Worm (Caenorhabditis elegans): ENCODE data around the gene F47C12.7.

The F47C12.7 gene

ce11 chrIV:3988638-3989152, 6.6 kb downstream of the F47C12.7 start, which contains the start of gene clec-78:
TSS of gene clec-78 (plus strand) at chrIV:3989102.
- TF ChIP-seq cog-1 (tag; optimal IDR thresholded peaks at IDR 0.05) (no peak), ztf-23 (GFP tag; IDR thresholded peaks at IDR 0.05) (no peak), ref-1 (GFP tag; conservative IDR thresholded peaks at IDR 0.05) (no peak), T22C8.4 (GFP tag; IDR thresholded peaks at IDR 0.05) (no peak), klf-2 (GFP tag; conservative IDR thresholded peaks at IDR 0.05) (no peak), med-1 (GFP tag; optimal IDR thresholded peaks at IDR 0.05; ENCODE audit: insufficient read depth) (no peak), tab-1 (GFP tag; IDR thresholded peaks at IDR 0.05) (no peak), ztf-29 (GFP tag; IDR thresholded peaks at IDR 0.05) (no peak), flt-1 (GFP tag; IDR thresholded peaks at IDR 0.05) (no peak)

- TF ChIP-seq ref-1 (GFP tag; conservative IDR thresholded peaks at IDR 0.05) (no peak), flt-1 (GFP tag; IDR thresholded peaks at IDR 0.05) (no peak), tab-1 (GFP tag; IDR thresholded peaks at IDR 0.05) (no peak), med-1 (GFP tag; optimal IDR thresholded peaks at IDR 0.05; ENCODE audit: insufficient read depth) (no peak)
Observed at ce11 chrIV:3988132-3988531, 7.2 kb downstream of the F47C12.7 start.

- TF ChIP-seq tab-1 (GFP tag; IDR thresholded peaks at IDR 0.05) = no peak
- TF ChIP-seq ztf-29 (GFP tag; IDR thresholded peaks at IDR 0.05) = no peak
- TF ChIP-seq flt-1 (GFP tag; IDR thresholded peaks at IDR 0.05) = no peak
- TF ChIP-seq ref-1 (GFP tag; conservative IDR thresholded peaks at IDR 0.05) = no peak
- TF ChIP-seq ztf-23 (GFP tag; IDR thresholded peaks at IDR 0.05) = no peak
- TF ChIP-seq T22C8.4 (GFP tag; IDR thresholded peaks at IDR 0.05) = no peak
Observed at ce11 chrIV:3981601-3982000, 13.7 kb downstream of the F47C12.7 start, which contains the start of gene srh-223. TSS of gene srh-223 (plus strand) at chrIV:3981901.

- no peak for TF ChIP-seq flt-1 (GFP tag; IDR thresholded peaks at IDR 0.05)
- TF ChIP-seq klf-2 (GFP tag; conservative IDR thresholded peaks at IDR 0.05) = no peak
- TF ChIP-seq ztf-29 (GFP tag; IDR thresholded peaks at IDR 0.05) = no peak
- no peak for TF ChIP-seq med-1 (GFP tag; optimal IDR thresholded peaks at IDR 0.05; ENCODE audit: insufficient read depth)
- no peak for TF ChIP-seq cog-1 (tag; optimal IDR thresholded peaks at IDR 0.05)
- TF ChIP-seq tab-1 (GFP tag; IDR thresholded peaks at IDR 0.05) = no peak
- no peak for TF ChIP-seq ref-1 (GFP tag; conservative IDR thresholded peaks at IDR 0.05)
Observed at ce11 chrIV:3979525-3979924, 15.8 kb downstream of the F47C12.7 start, which contains the start of gene srh-222. TSS of gene srh-222 (plus strand) at chrIV:3979825.

- TF ChIP-seq cog-1 (tag; optimal IDR thresholded peaks at IDR 0.05) (no peak), T22C8.4 (GFP tag; IDR thresholded peaks at IDR 0.05) (no peak), ztf-29 (GFP tag; IDR thresholded peaks at IDR 0.05) (no peak), klf-2 (GFP tag; conservative IDR thresholded peaks at IDR 0.05) (no peak), flt-1 (GFP tag; IDR thresholded peaks at IDR 0.05) (no peak), med-1 (GFP tag; optimal IDR thresholded peaks at IDR 0.05; ENCODE audit: insufficient read depth) (no peak), tab-1 (GFP tag; IDR thresholded peaks at IDR 0.05) (no peak), ztf-23 (GFP tag; IDR thresholded peaks at IDR 0.05) (no peak), ref-1 (GFP tag; conservative IDR thresholded peaks at IDR 0.05) (no peak)
Observed at ce11 chrIV:3977965-3978523, 17.2 kb downstream of the F47C12.7 start, which contains the start of gene srh-220. TSS of gene srh-220 (minus strand) at chrIV:3978015.

ce11 chrIV:3973049-3973448, 22.2 kb downstream of the F47C12.7 start, which contains the start of gene clec-79:
TSS of gene clec-79 (plus strand) at chrIV:3973349.
- no peak for TF ChIP-seq ref-1 (GFP tag; conservative IDR thresholded peaks at IDR 0.05)
- TF ChIP-seq klf-2 (GFP tag; conservative IDR thresholded peaks at IDR 0.05) = no peak
- no peak for TF ChIP-seq med-1 (GFP tag; optimal IDR thresholded peaks at IDR 0.05; ENCODE audit: insufficient read depth)
- no peak for TF ChIP-seq flt-1 (GFP tag; IDR thresholded peaks at IDR 0.05)
- TF ChIP-seq ztf-29 (GFP tag; IDR thresholded peaks at IDR 0.05) = no peak

ce11 chrIV:3965013-3965412, 30.3 kb downstream of the F47C12.7 start, which contains the start of gene clec-76:
TSS of gene clec-76 (plus strand) at chrIV:3965246.
- TF ChIP-seq ztf-23 (GFP tag; IDR thresholded peaks at IDR 0.05) (no peak), cog-1 (tag; optimal IDR thresholded peaks at IDR 0.05) (no peak), med-1 (GFP tag; optimal IDR thresholded peaks at IDR 0.05; ENCODE audit: insufficient read depth) (no peak), ztf-29 (GFP tag; IDR thresholded peaks at IDR 0.05) (no peak), ref-1 (GFP tag; conservative IDR thresholded peaks at IDR 0.05) (no peak), flt-1 (GFP tag; IDR thresholded peaks at IDR 0.05) (no peak), T22C8.4 (GFP tag; IDR thresholded peaks at IDR 0.05) (no peak), tab-1 (GFP tag; IDR thresholded peaks at IDR 0.05) (no peak), klf-2 (GFP tag; conservative IDR thresholded peaks at IDR 0.05) (no peak)

ce11 chrIV:3963498-3963897, 31.8 kb downstream of the F47C12.7 start:
- TF ChIP-seq ztf-23 (GFP tag; IDR thresholded peaks at IDR 0.05) = no peak
- no peak for TF ChIP-seq ref-1 (GFP tag; conservative IDR thresholded peaks at IDR 0.05)

ce11 chrIV:3962584-3962983, 32.7 kb downstream of the F47C12.7 start, which contains the start of gene Y46C8AM.1:
TSS of gene Y46C8AM.1 (plus strand) at chrIV:3962884.
- TF ChIP-seq cog-1 (tag; optimal IDR thresholded peaks at IDR 0.05) (no peak), ref-1 (GFP tag; conservative IDR thresholded peaks at IDR 0.05) (no peak), ztf-23 (GFP tag; IDR thresholded peaks at IDR 0.05) (no peak), klf-2 (GFP tag; conservative IDR thresholded peaks at IDR 0.05) (no peak), med-1 (GFP tag; optimal IDR thresholded peaks at IDR 0.05; ENCODE audit: insufficient read depth) (no peak), ztf-29 (GFP tag; IDR thresholded peaks at IDR 0.05) (no peak), tab-1 (GFP tag; IDR thresholded peaks at IDR 0.05) (no peak), flt-1 (GFP tag; IDR thresholded peaks at IDR 0.05) (no peak), T22C8.4 (GFP tag; IDR thresholded peaks at IDR 0.05) (no peak)

- TF ChIP-seq ztf-29 (GFP tag; IDR thresholded peaks at IDR 0.05) (no peak), ref-1 (GFP tag; conservative IDR thresholded peaks at IDR 0.05) (no peak), flt-1 (GFP tag; IDR thresholded peaks at IDR 0.05) (no peak), klf-2 (GFP tag; conservative IDR thresholded peaks at IDR 0.05) (no peak), med-1 (GFP tag; optimal IDR thresholded peaks at IDR 0.05; ENCODE audit: insufficient read depth) (no peak), tab-1 (GFP tag; IDR thresholded peaks at IDR 0.05) (no peak), cog-1 (tag; optimal IDR thresholded peaks at IDR 0.05) (no peak)
Observed at ce11 chrIV:3960396-3960795, 34.9 kb downstream of the F47C12.7 start, which contains the start of gene clec-75. TSS of gene clec-75 (plus strand) at chrIV:3960734.

Measured in whole organism, midembryonic.